Worm (Caenorhabditis elegans): ENCODE measurements around the gene srh-149.
A peak's percentile ranks its signal among the peaks of the same experiment; 100 is the strongest.

The srh-149 gene

ce11 chrV:15841095-15841494 is at the start of gene srh-149:
TSS of gene srh-149 (minus strand) at chrV:15841195.
- TF ChIP-seq Y55F3AM.14 (GFP tag; optimal IDR thresholded peaks at IDR 0.05) (no peak), zag-1 (tag; optimal IDR thresholded peaks at IDR 0.05) (no peak), nhr-10 (tag; optimal IDR thresholded peaks at IDR 0.05) (no peak), ztf-4 (tag; optimal IDR thresholded peaks at IDR 0.05) (no peak), ztf-11 (tag; optimal IDR thresholded peaks at IDR 0.05) (no peak), lin-13 (GFP tag; optimal IDR thresholded peaks at IDR 0.05) (no peak), unc-55 (GFP tag; optimal IDR thresholded peaks at IDR 0.05) (no peak)

- TF ChIP-seq skn-1 (tag; optimal IDR thresholded peaks at IDR 0.05) (no peak), egl-27 (tag; optimal IDR thresholded peaks at IDR 0.05) (no peak), fos-1 (tag; optimal IDR thresholded peaks at IDR 0.05) (peak; percentile 88)
These were observed 49.1 kb upstream of the srh-149 start for ce11 chrV:15890115-15890514.

ce11 chrV:15888751-15889150 is 47.8 kb upstream of the srh-149 start, which contains the start of gene cgt-1:
TSS of gene cgt-1 (minus strand) at chrV:15888851.
- TF ChIP-seq peb-1 (tag; optimal IDR thresholded peaks at IDR 0.05) (no peak), nhr-129 (tag; optimal IDR thresholded peaks at IDR 0.05) (no peak), blmp-1 (tag; optimal IDR thresholded peaks at IDR 0.05; ENCODE audit: insufficient read depth) (no peak), sma-3 (GFP tag; optimal IDR thresholded peaks at IDR 0.05) (no peak), ztf-1 (GFP tag; conservative IDR thresholded peaks at IDR 0.05) (no peak), fos-1 (tag; optimal IDR thresholded peaks at IDR 0.05) (no peak), elt-3 (tag; optimal IDR thresholded peaks at IDR 0.05) (no peak), ceh-82 (tag; optimal IDR thresholded peaks at IDR 0.05) (no peak), nhr-21 (tag; optimal IDR thresholded peaks at IDR 0.05) (no peak), C34F6.9 (tag; optimal IDR thresholded peaks at IDR 0.05) (no peak), zag-1 (tag; optimal IDR thresholded peaks at IDR 0.05) (no peak), skn-1 (tag; optimal IDR thresholded peaks at IDR 0.05) (no peak), F13H6.1 (tag; optimal IDR thresholded peaks at IDR 0.05) (no peak), ZK546.5 (tag; optimal IDR thresholded peaks at IDR 0.05) (no peak), sma-9 (GFP tag; optimal IDR thresholded peaks at IDR 0.05) (no peak), sma-9 (tag; optimal IDR thresholded peaks at IDR 0.05) (no peak), nhr-12 (tag; optimal IDR thresholded peaks at IDR 0.05) (no peak), mdl-1 (tag; optimal IDR thresholded peaks at IDR 0.05) (no peak), egl-27 (tag; optimal IDR thresholded peaks at IDR 0.05) (no peak)

- TF ChIP-seq fos-1 (tag; optimal IDR thresholded peaks at IDR 0.05) = peak; percentile 93
- peak; percentile 71 for TF ChIP-seq sma-9 (GFP tag; optimal IDR thresholded peaks at IDR 0.05)
- no peak for TF ChIP-seq sma-9 (tag; optimal IDR thresholded peaks at IDR 0.05)
- no peak for TF ChIP-seq skn-1 (tag; optimal IDR thresholded peaks at IDR 0.05)
- peak; percentile 29 for TF ChIP-seq nhr-129 (tag; optimal IDR thresholded peaks at IDR 0.05)
- TF ChIP-seq ztf-1 (GFP tag; conservative IDR thresholded peaks at IDR 0.05) = no peak
- no peak for TF ChIP-seq alr-1 (tag; optimal IDR thresholded peaks at IDR 0.05)
- no peak for TF ChIP-seq mbf-1 (tag; optimal IDR thresholded peaks at IDR 0.05)
- TF ChIP-seq gmeb-1 (tag; optimal IDR thresholded peaks at IDR 0.05) = peak; percentile 25
- no peak for TF ChIP-seq egl-27 (tag; optimal IDR thresholded peaks at IDR 0.05)
- TF ChIP-seq nhr-21 (tag; optimal IDR thresholded peaks at IDR 0.05) = no peak
These were observed 46.8 kb upstream of the srh-149 start for ce11 chrV:15887708-15888295.

- TF ChIP-seq nhr-23 (tag; optimal IDR thresholded peaks at IDR 0.05) = no peak
These were observed 45.0 kb upstream of the srh-149 start, which contains the start of gene T06C12.9 for ce11 chrV:15885967-15886366. TSS of gene T06C12.9 (minus strand) at chrV:15886067.

ce11 chrV:15884698-15885097 is 43.7 kb upstream of the srh-149 start, which contains the start of gene oac-42:
TSS of gene oac-42 (minus strand) at chrV:15884798.
- TF ChIP-seq ceh-16 (tag; optimal IDR thresholded peaks at IDR 0.05) (no peak), zag-1 (tag; optimal IDR thresholded peaks at IDR 0.05) (no peak), lsy-2 (tag; optimal IDR thresholded peaks at IDR 0.05) (no peak), nhr-6 (tag; optimal IDR thresholded peaks at IDR 0.05) (no peak), snpc-4 (tag; optimal IDR thresholded peaks at IDR 0.05) (no peak), fos-1 (tag; optimal IDR thresholded peaks at IDR 0.05) (no peak), sem-4 (tag; optimal IDR thresholded peaks at IDR 0.05) (no peak), unc-55 (GFP tag; optimal IDR thresholded peaks at IDR 0.05) (no peak), ztf-1 (GFP tag; conservative IDR thresholded peaks at IDR 0.05) (no peak), F13H6.1 (tag; optimal IDR thresholded peaks at IDR 0.05) (no peak), dmd-4 (tag; optimal IDR thresholded peaks at IDR 0.05) (no peak), nhr-12 (tag; optimal IDR thresholded peaks at IDR 0.05) (no peak), Y55F3AM.14 (GFP tag; optimal IDR thresholded peaks at IDR 0.05) (no peak), peb-1 (tag; optimal IDR thresholded peaks at IDR 0.05) (no peak), ZK546.5 (tag; optimal IDR thresholded peaks at IDR 0.05) (no peak), C34F6.9 (tag; optimal IDR thresholded peaks at IDR 0.05) (no peak), mbf-1 (tag; optimal IDR thresholded peaks at IDR 0.05) (no peak)

All from whole organism, L2 larva.